Fruit fly (Drosophila melanogaster): ENCODE data around the gene Act5C.

Act5C gene

dm6 chrX:5916494-5917309, 16.0 kb downstream of the Act5C start, which contains the start of the genes Shmt and CG3726 (continued):
- TF ChIP-seq caup (GFP tag; optimal IDR thresholded peaks at IDR 0.05; ENCODE audit: severe bottlenecking) (peak; percentile 9), vvl (GFP tag; IDR thresholded peaks at IDR 0.05) (0 out of 2 replicates have a peak, but pooled peaks have one; percentile 33), trem (tag; optimal IDR thresholded peaks at IDR 0.05) (peak; percentile 1), CG12659 (GFP tag; optimal IDR thresholded peaks at IDR 0.05) (no peak), gsb (GFP tag; IDR thresholded peaks at IDR 0.05) (no peak), Med (GFP tag) (peak; percentile 73), CG14050 (GFP tag; IDR thresholded peaks at IDR 0.05) (no peak), CG10274 (GFP tag; optimal IDR thresholded peaks at IDR 0.05) (no peak), CG18764 (GFP tag; optimal IDR thresholded peaks at IDR 0.05) (no peak), E2f2 (GFP tag; IDR thresholded peaks at IDR 0.05) (peak; percentile 84), zf30C (GFP tag; optimal IDR thresholded peaks at IDR 0.05) (no peak), CG9437 (GFP tag; optimal IDR thresholded peaks at IDR 0.05) (peak; percentile 81), ewg (GFP tag; optimal IDR thresholded peaks at IDR 0.05) (no peak), org-1 (GFP tag; optimal IDR thresholded peaks at IDR 0.05) (no peak), seq (GFP tag; IDR thresholded peaks at IDR 0.05) (no peak), HLH4C (GFP tag; IDR thresholded peaks at IDR 0.05; ENCODE audit: partially characterized antibody) (no peak), Bgb (GFP tag; IDR thresholded peaks at IDR 0.05; ENCODE audit: partially characterized antibody) (peak; percentile 34; the same call in 1 of the 2 replicates), NC2α (GFP tag; optimal IDR thresholded peaks at IDR 0.05) (no peak), so (GFP tag; IDR thresholded peaks at IDR 0.05) (no peak), CG7839 (tag; optimal IDR thresholded peaks at IDR 0.05) (no peak), CG2712 (tag; optimal IDR thresholded peaks at IDR 0.05) (no peak), Bteb2 (GFP tag; optimal IDR thresholded peaks at IDR 0.05) (no peak), BEAF-32 (GFP tag; optimal IDR thresholded peaks at IDR 0.05) (peak; percentile 45), CG15269 (tag; optimal IDR thresholded peaks at IDR 0.05) (peak; percentile 8), CG17802 (tag; optimal IDR thresholded peaks at IDR 0.05) (no peak), Deaf1 (tag; optimal IDR thresholded peaks at IDR 0.05) (no peak), CG8281 (tag; optimal IDR thresholded peaks at IDR 0.05) (no peak), CG6683 (GFP tag; optimal IDR thresholded peaks at IDR 0.05) (no peak), Pdp1 (GFP tag; optimal IDR thresholded peaks at IDR 0.05) (peak in 1 of 2 experiments; percentile 13), NFAT (GFP tag; IDR thresholded peaks at IDR 0.05) (no peak; the same call in 1 of the 2 replicates), CTCF (GFP tag; optimal IDR thresholded peaks at IDR 0.05) (peak; percentile 58), CG17912 (GFP tag; optimal IDR thresholded peaks at IDR 0.05) (no peak), sim (GFP tag; IDR thresholded peaks at IDR 0.05) (no peak), hkb (optimal IDR thresholded peaks at IDR 0.05) (peak; percentile 1), hkb (GFP tag; IDR thresholded peaks at IDR 0.05) (no peak), crp (GFP tag; optimal IDR thresholded peaks at IDR 0.05) (peak; percentile 5 to 90), pb (GFP tag; optimal IDR thresholded peaks at IDR 0.05) (no peak), sqz (GFP tag; optimal IDR thresholded peaks at IDR 0.05) (peak; percentile 37), yki (optimal IDR thresholded peaks at IDR 0.05) (no peak), gcm (GFP tag; optimal IDR thresholded peaks at IDR 0.05) (no peak), eyg (GFP tag; optimal IDR thresholded peaks at IDR 0.05) (no peak), Aef1 (GFP tag; IDR thresholded peaks at IDR 0.05) (no peak), MBD-R2 (GFP tag; IDR thresholded peaks at IDR 0.05) (peak; percentile 22), CG4854 (GFP tag; optimal IDR thresholded peaks at IDR 0.05) (no peak), Hand (GFP tag; optimal IDR thresholded peaks at IDR 0.05) (no peak), vnd (GFP tag; IDR thresholded peaks at IDR 0.05; ENCODE audit: partially characterized antibody) (no peak; the same call in 2 of the 3 replicates), Doc3 (GFP tag; IDR thresholded peaks at IDR 0.05; ENCODE audit: partially characterized antibody) (no peak), gce (GFP tag; IDR thresholded peaks at IDR 0.05) (0 out of 3 replicates have a peak, but pooled peaks have one; percentile 9), ham (GFP tag; IDR thresholded peaks at IDR 0.05) (no peak), CG12236 (GFP tag; optimal IDR thresholded peaks at IDR 0.05) (peak; percentile 26)

Measured in whole organism, embryonic.